Worm (Caenorhabditis elegans) whole organism, L4 larva: ENCODE results near the gene ttr-48.

Experiments used
- T20F7.1 ChIP-seq: fragments of 200-800 bp; sonication (Bioruptor generic); optimal IDR thresholded peaks from 2 replicates; lab custom pipeline; 2018; ENCODE audit warnings: mild to moderate bottlenecking, missing genetic modification characterization, missing compliant biosample characterization
- ZK337.2 ChIP-seq: fragments of 200-800 bp; sonication (Bioruptor generic); IDR thresholded peaks from 2 replicates; pipeline ENCODE4 v1.3.6; 2022; ENCODE audit warnings: missing genetic modification reagents, missing genetic modification characterization, missing compliant biosample characterization
- aha-1 ChIP-seq: fragments of 150-350 bp; peaks from one replicate; lab custom pipeline; 2014; ENCODE audit warnings: missing biosample characterization, missing genetic modification characterization
- ceh-44 ChIP-seq: fragments of 200-800 bp; sonication (Bioruptor generic); IDR thresholded peaks from 2 replicates; pipeline ENCODE4 v1.3.6; 2022; ENCODE audit warnings: missing genetic modification reagents, missing genetic modification characterization, missing compliant biosample characterization
- ceh-82 ChIP-seq: sonication (generic microtip); optimal IDR thresholded peaks from 2 replicates; lab custom pipeline; 2017; ENCODE audit warnings: missing biosample characterization, missing genetic modification characterization
- daf-16 ChIP-seq, 3 experiments: sonication (generic microtip); optimal IDR thresholded peaks; 2 replicates each; lab custom pipeline; 2016 to 2017; ENCODE audit warnings: missing genetic modification characterization in 3 of 3, missing genetic modification reagents in 3 of 3, mild to moderate bottlenecking in 2 of 3, missing compliant biosample characterization in 2 of 3, missing biosample characterization in 1 of 3, moderate library complexity in 1 of 3
- dmd-6 ChIP-seq: fragments of 200-800 bp; sonication (Bioruptor generic); IDR thresholded peaks from 2 replicates; pipeline ENCODE4 v1.3.6; 2022; ENCODE audit warnings: missing genetic modification reagents, missing genetic modification characterization, missing compliant biosample characterization
- duxl-1 ChIP-seq: sonication (generic microtip); optimal IDR thresholded peaks from 2 replicates; lab custom pipeline; 2016; ENCODE audit warnings: mild to moderate bottlenecking, missing genetic modification characterization, moderate library complexity, missing compliant biosample characterization; ENCODE audit not compliant: poor library complexity
- dve-1 ChIP-seq: sonication (generic microtip); optimal IDR thresholded peaks from 2 replicates; lab custom pipeline; 2017; ENCODE audit warnings: antibody characterized with exemption, mild to moderate bottlenecking, missing genetic modification characterization, missing compliant biosample characterization; ENCODE audit not compliant: insufficient read depth
- fkh-10 ChIP-seq: fragments of 150-350 bp; optimal IDR thresholded peaks from 2 replicates; lab custom pipeline; 2014; ENCODE audit warnings: missing biosample characterization, missing genetic modification reagents, missing genetic modification characterization
- fos-1 ChIP-seq: fragments of 150-350 bp; optimal IDR thresholded peaks from 2 replicates; lab custom pipeline; 2014; ENCODE audit warnings: missing biosample characterization, missing genetic modification characterization
- hif-1 ChIP-seq, 2 experiments: sonication (generic microtip); optimal IDR thresholded peaks; 2 replicates each; lab custom pipeline; 2016 to 2017; ENCODE audit warnings: missing compliant biosample characterization in 2 of 2, missing genetic modification characterization in 2 of 2, missing genetic modification reagents in 2 of 2, missing genotype in 2 of 2, mild to moderate bottlenecking in 1 of 2
- hlh-11 ChIP-seq: fragments of 200-800 bp; sonication (Bioruptor generic); optimal IDR thresholded peaks from 2 replicates; lab custom pipeline; 2018; ENCODE audit warnings: mild to moderate bottlenecking, missing genetic modification characterization, missing compliant biosample characterization
- hmg-1.1 ChIP-seq: fragments of 200-800 bp; sonication (Bioruptor generic); IDR thresholded peaks from 2 replicates; pipeline ENCODE4 v1.3.6; 2022; ENCODE audit warnings: missing genetic modification reagents, missing genetic modification characterization, missing compliant biosample characterization
- lin-1 ChIP-seq: fragments of 200-800 bp; sonication (Bioruptor generic); IDR thresholded peaks from 2 replicates; pipeline ENCODE4 v1.3.6; 2022; ENCODE audit warnings: missing genetic modification reagents, missing genetic modification characterization, missing compliant biosample characterization
- lsy-2 ChIP-seq, 2 experiments: fragments of 150-350 bp in 1 of 2; sonication (generic microtip) in 1 of 2; optimal IDR thresholded peaks; 2 replicates each; lab custom pipeline; 2014 to 2017; ENCODE audit warnings: missing biosample characterization in 2 of 2, missing genetic modification characterization in 2 of 2
- madf-9 ChIP-seq: fragments of 200-800 bp; sonication (Bioruptor generic); conservative IDR thresholded peaks from 2 replicates; pipeline ENCODE4 v1.3.6; 2022; ENCODE audit warnings: missing genetic modification reagents, missing genetic modification characterization, missing compliant biosample characterization
- mdl-1 ChIP-seq, 2 experiments: fragments of 150-350 bp in 1 of 2; sonication (generic microtip) in 1 of 2; optimal IDR thresholded peaks; 2 replicates each; lab custom pipeline; 2014 to 2017; ENCODE audit warnings: missing biosample characterization in 2 of 2, missing genetic modification characterization in 2 of 2
- mep-1 ChIP-seq: fragments of 150-350 bp; sonication (generic microtip); optimal IDR thresholded peaks from 3 replicates; lab custom pipeline; 2014; ENCODE audit warnings: missing biosample characterization, missing genetic modification characterization
- mes-2 ChIP-seq: sonication (generic microtip); optimal IDR thresholded peaks from 2 replicates; lab custom pipeline; 2016; ENCODE audit warnings: missing genotype, mild to moderate bottlenecking, missing genetic modification characterization, missing compliant biosample characterization; ENCODE audit not compliant: poor library complexity, severe bottlenecking
- mxl-3 ChIP-seq: fragments of 200-800 bp; sonication (Bioruptor generic); optimal IDR thresholded peaks from 2 replicates; lab custom pipeline; 2018; ENCODE audit warnings: mild to moderate bottlenecking, missing genetic modification characterization, missing compliant biosample characterization
- nhr-102 ChIP-seq: sonication (generic microtip); optimal IDR thresholded peaks from 2 replicates; lab custom pipeline; 2016; ENCODE audit warnings: mild to moderate bottlenecking, missing genetic modification characterization, moderate library complexity, missing compliant biosample characterization
- nhr-237 ChIP-seq: sonication (generic microtip); optimal IDR thresholded peaks from 2 replicates; lab custom pipeline; 2017; ENCODE audit warnings: missing biosample characterization, missing genetic modification characterization
- nhr-28 ChIP-seq: fragments of 150-350 bp; optimal IDR thresholded peaks from 2 replicates; lab custom pipeline; 2014; ENCODE audit warnings: missing biosample characterization, missing genetic modification characterization
- nhr-48 ChIP-seq: sonication (generic microtip); optimal IDR thresholded peaks from 2 replicates; lab custom pipeline; 2016; ENCODE audit warnings: mild to moderate bottlenecking, missing genetic modification characterization, missing compliant biosample characterization
- nhr-77 ChIP-seq: fragments of 150-350 bp; optimal IDR thresholded peaks from 2 replicates; lab custom pipeline; 2014; ENCODE audit warnings: missing biosample characterization, missing genetic modification characterization
- pha-4 ChIP-seq, 2 experiments: fragments of 150-350 bp in 1 of 2; fragments of 200-800 bp in 1 of 2; sonication (Bioruptor generic) in 1 of 2; IDR thresholded peaks in 1 of 2; optimal IDR thresholded peaks in 1 of 2; 2 replicates each; pipeline versions ENCODE4 v1.3.6 to Lab custom; 2014 to 2022; ENCODE audit warnings: missing genetic modification characterization in 2 of 2, missing genetic modification reagents in 2 of 2, missing biosample characterization in 1 of 2, missing compliant biosample characterization in 1 of 2
- php-3 ChIP-seq: fragments of 200-800 bp; sonication (Bioruptor generic); IDR thresholded peaks from 2 replicates; pipeline ENCODE4 v1.3.6; 2022; ENCODE audit warnings: missing genetic modification reagents, missing genetic modification characterization, missing compliant biosample characterization
- pqm-1 ChIP-seq: sonication (generic microtip); optimal IDR thresholded peaks from 2 replicates; lab custom pipeline; 2017; ENCODE audit warnings: missing biosample characterization, missing genetic modification characterization
- sdz-12 ChIP-seq: fragments of 200-800 bp; sonication (Bioruptor generic); optimal IDR thresholded peaks from 2 replicates; lab custom pipeline; 2018; ENCODE audit warnings: mild to moderate bottlenecking, missing genetic modification characterization, missing compliant biosample characterization
- snpc-4 ChIP-seq: fragments of 150-350 bp; optimal IDR thresholded peaks from 2 replicates; lab custom pipeline; 2014; ENCODE audit warnings: missing biosample characterization, missing genetic modification characterization
- tra-1 ChIP-seq: fragments of 200-800 bp; sonication (Bioruptor generic); IDR thresholded peaks from 2 replicates; pipeline ENCODE4 v1.3.6; 2022; ENCODE audit warnings: missing genetic modification reagents, missing genetic modification characterization, missing compliant biosample characterization
- unc-62 ChIP-seq, 3 experiments: fragments of 150-350 bp in 1 of 3; sonication (generic microtip); optimal IDR thresholded peaks in 2 of 3; peaks in 1 of 3; 1 replicate in 1 of 3; 2 replicates in 2 of 3; lab custom pipeline; 2014 to 2017; ENCODE audit warnings: missing biosample characterization in 3 of 3, missing genetic modification characterization in 3 of 3, missing genetic modification reagents in 3 of 3, missing genotype in 1 of 3

The ttr-48 gene

DNA sequence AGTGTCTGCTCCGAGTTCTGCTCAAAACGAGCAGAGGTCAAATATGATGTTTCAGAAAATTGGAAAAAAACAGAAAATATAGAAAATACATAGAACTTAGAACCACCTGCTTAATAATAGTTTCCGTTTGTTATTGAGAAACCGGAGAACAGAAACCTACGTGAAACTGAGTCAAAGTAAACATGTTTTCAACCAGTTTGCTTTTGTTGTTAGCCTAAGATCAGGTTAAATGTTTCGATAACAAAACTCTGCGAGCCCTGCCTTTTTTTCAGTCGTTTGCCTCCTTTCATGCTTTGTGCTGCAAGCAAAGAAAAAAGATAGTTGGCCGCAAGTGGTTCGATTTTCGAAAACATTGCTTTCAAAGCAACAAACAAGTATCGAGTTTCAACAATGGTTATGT, 11.4 kb downstream of the ttr-48 start:
- TF ChIP-seq sdz-12, result no peak
- peak in 1 of 2 experiments; percentile 51 for TF ChIP-seq daf-16 (GFP tag; optimal IDR thresholded peaks at IDR 0.05; lab: Kevin White, UChicago)
- peak; percentile 98 for TF ChIP-seq daf-16 (tag; optimal IDR thresholded peaks at IDR 0.05; lab: Kevin White, UChicago)
- peak; percentile 25 for TF ChIP-seq dve-1 (tag; lab: Kevin White, UChicago)
- no peak for TF ChIP-seq mxl-3 (GFP tag; lab: Kevin White, UChicago)
- peak in 1 of 2 experiments; percentile 10 for TF ChIP-seq unc-62 (GFP tag; optimal IDR thresholded peaks at IDR 0.05 in 1 of 2; lab: Kevin White, UChicago)
- no peak for TF ChIP-seq unc-62 (tag; optimal IDR thresholded peaks at IDR 0.05; lab: Kevin White, UChicago)

- TF ChIP-seq dve-1 (tag; lab: Kevin White, UChicago) (peak; percentile 96), ceh-44 (GFP tag; lab: Robert Waterston, UW) (no peak), daf-16 (GFP tag; optimal IDR thresholded peaks at IDR 0.05; lab: Kevin White, UChicago) (peak in 1 of 2 experiments; percentile 18), daf-16 (tag; optimal IDR thresholded peaks at IDR 0.05; lab: Kevin White, UChicago) (peak; percentile 100), madf-9 (GFP tag; lab: Robert Waterston, UW) (no peak), unc-62 (GFP tag; optimal IDR thresholded peaks at IDR 0.05 in 1 of 2; lab: Kevin White, UChicago) (peak in 1 of 2 experiments; percentile 23), unc-62 (tag; optimal IDR thresholded peaks at IDR 0.05; lab: Kevin White, UChicago) (no peak), php-3 (peak; percentile 63; the same call in 1 of the 2 replicates), nhr-48 (tag; lab: Kevin White, UChicago) (peak; percentile 68), hmg-1.1 (no peak), lin-1 (0 out of 2 replicates have a peak, but pooled peaks have one; percentile 28), ZK337.2 (GFP tag; lab: Robert Waterston, UW) (no peak), nhr-77 (tag; lab: Kevin White, UChicago) (peak; percentile 93), duxl-1 (no peak), mdl-1 (tag; optimal IDR thresholded peaks at IDR 0.05; lab: Kevin White, UChicago) (peak in 1 of 2 experiments; percentile 19), snpc-4 (tag; lab: Kevin White, UChicago) (no peak), pqm-1 (peak; percentile 98), lsy-2 (tag; optimal IDR thresholded peaks at IDR 0.05; lab: Kevin White, UChicago) (peak in 1 of 2 experiments; percentile 37), tra-1 (GFP tag; lab: Robert Waterston, UW) (peak; percentile 50; the same call in 1 of the 2 replicates), dmd-6 (GFP tag; lab: Robert Waterston, UW) (peak; percentile 77), hif-1 (tag; optimal IDR thresholded peaks at IDR 0.05; lab: Kevin White, UChicago) (no peak), T20F7.1 (GFP tag; lab: Kevin White, UChicago) (peak; percentile 47), nhr-28 (tag; lab: Kevin White, UChicago) (peak; percentile 96), aha-1 (tag; lab: Kevin White, UChicago) (peak; percentile 83), hlh-11 (tag; lab: Kevin White, UChicago) (peak; percentile 86), mes-2 (tag; lab: Kevin White, UChicago) (peak; percentile 25), fos-1 (tag; lab: Kevin White, UChicago) (no peak), mxl-3 (GFP tag; lab: Kevin White, UChicago) (no peak), pha-4 (GFP tag; IDR thresholded peaks at IDR 0.05; lab: Robert Waterston, UW) (no peak), pha-4 (tag; optimal IDR thresholded peaks at IDR 0.05; lab: Kevin White, UChicago) (peak; percentile 29), ceh-82 (no peak), mep-1 (tag; lab: Kevin White, UChicago) (peak; percentile 55), nhr-102 (tag; lab: Kevin White, UChicago) (peak; percentile 52), nhr-237 (tag; lab: Kevin White, UChicago) (no peak)
Observed at ce11 chrX:3829605-3830004, 12.6 kb downstream of the ttr-48 start.

DNA sequence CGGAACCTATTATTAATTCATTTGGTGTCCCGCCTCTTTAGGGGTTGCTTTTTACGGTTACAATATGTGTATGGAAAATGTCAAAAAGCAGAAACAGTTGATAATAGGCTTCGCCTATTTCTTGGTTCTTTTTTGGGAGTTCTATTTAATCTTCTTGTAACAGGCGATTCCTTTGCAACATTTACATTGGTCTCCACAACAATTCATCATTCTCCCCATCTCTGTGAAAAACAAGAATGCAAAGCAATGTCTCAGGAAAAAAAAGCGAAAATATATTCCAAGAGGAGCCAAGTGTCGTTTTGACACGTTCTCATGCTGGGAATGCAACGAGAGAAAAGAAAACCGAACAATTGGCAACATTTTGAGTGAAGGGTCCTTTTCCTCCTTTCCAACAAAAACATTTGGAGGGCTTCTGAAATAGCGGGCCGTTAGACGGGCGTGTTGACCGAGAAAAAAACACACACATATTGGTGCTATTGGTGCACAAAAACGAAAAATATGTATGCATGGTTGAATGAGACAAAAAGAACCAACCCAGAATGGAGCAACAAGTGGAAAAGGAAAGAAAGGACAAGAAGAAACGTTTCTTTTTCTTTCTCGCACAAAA, 13.5 kb downstream of the ttr-48 start:
- peak in 1 of 2 experiments; percentile 78 for TF ChIP-seq daf-16 (GFP tag; optimal IDR thresholded peaks at IDR 0.05; lab: Kevin White, UChicago)
- TF ChIP-seq daf-16 (tag; optimal IDR thresholded peaks at IDR 0.05; lab: Kevin White, UChicago), result no peak
- peak; percentile 58 for TF ChIP-seq fkh-10 (GFP tag; lab: Kevin White, UChicago)
- TF ChIP-seq aha-1 (tag; lab: Kevin White, UChicago), result peak; percentile 58
- peak in 1 of 2 experiments; percentile 98 for TF ChIP-seq unc-62 (GFP tag; optimal IDR thresholded peaks at IDR 0.05 in 1 of 2; lab: Kevin White, UChicago)
- TF ChIP-seq unc-62 (tag; optimal IDR thresholded peaks at IDR 0.05; lab: Kevin White, UChicago), result no peak
- no peak for TF ChIP-seq pha-4 (GFP tag; IDR thresholded peaks at IDR 0.05; lab: Robert Waterston, UW)
- TF ChIP-seq pha-4 (tag; optimal IDR thresholded peaks at IDR 0.05; lab: Kevin White, UChicago), result no peak
